Worm (Caenorhabditis elegans) whole organism, L2 larva: Measurements from ENCODE around the gene enri-1.

Experiments
- C34F6.9 ChIP-seq: fragments of 150-350 bp; optimal IDR thresholded peaks from 2 replicates; lab custom pipeline; 2014; ENCODE audit warnings: missing biosample characterization, missing genetic modification characterization
- F13H6.1 ChIP-seq: sonication (generic microtip); optimal IDR thresholded peaks from 2 replicates; lab custom pipeline; 2016; ENCODE audit warnings: missing genetic modification characterization, missing compliant biosample characterization
- R02D3.7 ChIP-seq: fragments of 150-350 bp; optimal IDR thresholded peaks from 2 replicates; lab custom pipeline; 2014; ENCODE audit warnings: missing biosample characterization, missing genetic modification characterization
- Y55F3AM.14 ChIP-seq: fragments of 200-800 bp; sonication (Bioruptor generic); optimal IDR thresholded peaks from 2 replicates; lab custom pipeline; 2018; ENCODE audit warnings: mild to moderate bottlenecking, missing genetic modification characterization, missing compliant biosample characterization
- ZK546.5 ChIP-seq: sonication (generic microtip); optimal IDR thresholded peaks from 2 replicates; lab custom pipeline; 2017; ENCODE audit warnings: missing biosample characterization, missing genetic modification characterization
- alr-1 ChIP-seq: fragments of 150-350 bp; optimal IDR thresholded peaks from 2 replicates; lab custom pipeline; 2014; ENCODE audit warnings: missing biosample characterization, missing genetic modification characterization
- ama-1 ChIP-seq: fragments of 150-350 bp; optimal IDR thresholded peaks from 2 replicates; lab custom pipeline; 2018; ENCODE audit warnings: inconsistent platforms
- ceh-82 ChIP-seq: fragments of 150-350 bp; optimal IDR thresholded peaks from 2 replicates; lab custom pipeline; 2014; ENCODE audit warnings: missing biosample characterization, missing genetic modification characterization
- crh-2 ChIP-seq: sonication (generic microtip); optimal IDR thresholded peaks from 2 replicates; lab custom pipeline; 2017; ENCODE audit warnings: missing biosample characterization, missing genetic modification characterization
- dmd-4 ChIP-seq: sonication (generic microtip); optimal IDR thresholded peaks from 2 replicates; lab custom pipeline; 2017; ENCODE audit warnings: missing biosample characterization, missing genetic modification characterization
- egl-27 ChIP-seq: sonication (generic microtip); optimal IDR thresholded peaks from 3 replicates; lab custom pipeline; 2017; ENCODE audit warnings: missing biosample characterization, missing genetic modification reagents, missing genetic modification characterization
- elt-1 ChIP-seq: fragments of 150-350 bp; optimal IDR thresholded peaks from 2 replicates; lab custom pipeline; 2014; ENCODE audit warnings: missing biosample characterization, missing genetic modification characterization
- elt-3 ChIP-seq: sonication (generic microtip); optimal IDR thresholded peaks from 2 replicates; lab custom pipeline; 2017; ENCODE audit warnings: missing biosample characterization, missing genetic modification characterization
- fos-1 ChIP-seq: fragments of 150-350 bp; optimal IDR thresholded peaks from 2 replicates; lab custom pipeline; 2014; ENCODE audit warnings: missing biosample characterization, missing genetic modification characterization
- gmeb-1 ChIP-seq: fragments of 150-350 bp; optimal IDR thresholded peaks from 2 replicates; lab custom pipeline; 2014; ENCODE audit warnings: missing biosample characterization, missing genetic modification characterization
- lin-13 ChIP-seq: fragments of 150-350 bp; optimal IDR thresholded peaks from 2 replicates; lab custom pipeline; 2014; ENCODE audit warnings: missing biosample characterization, missing genetic modification reagents, missing genetic modification characterization
- lin-39 ChIP-seq: fragments of 150-350 bp; optimal IDR thresholded peaks from 2 replicates; lab custom pipeline; 2014; ENCODE audit warnings: missing biosample characterization, missing genetic modification reagents, missing genetic modification characterization
- mab-5 ChIP-seq: fragments of 150-350 bp; optimal IDR thresholded peaks from 2 replicates; lab custom pipeline; 2014; ENCODE audit warnings: missing biosample characterization, missing genetic modification characterization
- mbf-1 ChIP-seq: sonication (generic microtip); optimal IDR thresholded peaks from 2 replicates; lab custom pipeline; 2017; ENCODE audit warnings: missing biosample characterization, missing genetic modification characterization
- nhr-10 ChIP-seq: sonication (generic microtip); optimal IDR thresholded peaks from 2 replicates; lab custom pipeline; 2017; ENCODE audit warnings: missing biosample characterization, missing genetic modification characterization
- nhr-12 ChIP-seq: fragments of 150-350 bp; optimal IDR thresholded peaks from 2 replicates; lab custom pipeline; 2014; ENCODE audit warnings: missing biosample characterization, missing genetic modification characterization
- nhr-129 ChIP-seq: fragments of 150-350 bp; optimal IDR thresholded peaks from 2 replicates; lab custom pipeline; 2014; ENCODE audit warnings: missing biosample characterization, missing genetic modification characterization
- nhr-21 ChIP-seq: fragments of 150-350 bp; optimal IDR thresholded peaks from 2 replicates; lab custom pipeline; 2014; ENCODE audit warnings: missing biosample characterization, missing genetic modification characterization
- nhr-23 ChIP-seq: fragments of 150-350 bp; optimal IDR thresholded peaks from 2 replicates; lab custom pipeline; 2014; ENCODE audit warnings: missing biosample characterization, missing genetic modification reagents, missing genetic modification characterization
- nhr-237 ChIP-seq: fragments of 150-350 bp; optimal IDR thresholded peaks from 2 replicates; lab custom pipeline; 2014; ENCODE audit warnings: missing biosample characterization, missing genetic modification characterization
- nhr-25 ChIP-seq: fragments of 150-350 bp; sonication (generic microtip); optimal IDR thresholded peaks from 3 replicates; lab custom pipeline; 2014; ENCODE audit warnings: missing biosample characterization, missing genetic modification characterization
- nhr-77 ChIP-seq: fragments of 150-350 bp; optimal IDR thresholded peaks from 2 replicates; lab custom pipeline; 2014; ENCODE audit warnings: missing biosample characterization, missing genetic modification characterization
- peb-1 ChIP-seq: fragments of 150-350 bp; optimal IDR thresholded peaks from 2 replicates; lab custom pipeline; 2014; ENCODE audit warnings: missing biosample characterization, missing genetic modification characterization
- sem-4 ChIP-seq: fragments of 150-350 bp; optimal IDR thresholded peaks from 2 replicates; lab custom pipeline; 2014; ENCODE audit warnings: missing biosample characterization, missing genetic modification reagents, missing genetic modification characterization
- skn-1 ChIP-seq: sonication (generic microtip); optimal IDR thresholded peaks from 2 replicates; lab custom pipeline; 2017; ENCODE audit warnings: missing biosample characterization, missing genetic modification characterization
- sma-3 ChIP-seq: sonication (generic microtip); optimal IDR thresholded peaks from 2 replicates; lab custom pipeline; 2016; ENCODE audit warnings: missing genetic modification reagents, missing genetic modification characterization, missing compliant biosample characterization
- sma-9 ChIP-seq, 2 experiments: fragments of 150-350 bp in 1 of 2; sonication (generic microtip) in 1 of 2; optimal IDR thresholded peaks; 2 replicates each; lab custom pipeline; 2014 to 2016; ENCODE audit warnings: missing genetic modification characterization in 2 of 2, mild to moderate bottlenecking in 1 of 2, missing biosample characterization in 1 of 2, missing compliant biosample characterization in 1 of 2, missing genetic modification reagents in 1 of 2, moderate library complexity in 1 of 2
- snpc-4 ChIP-seq: fragments of 150-350 bp; optimal IDR thresholded peaks from 2 replicates; lab custom pipeline; 2014; ENCODE audit warnings: missing biosample characterization, missing genetic modification characterization
- unc-62 ChIP-seq: fragments of 150-350 bp; optimal IDR thresholded peaks from 2 replicates; lab custom pipeline; 2014; ENCODE audit warnings: missing biosample characterization, missing genetic modification reagents, missing genetic modification characterization
- ztf-1 ChIP-seq: fragments of 200-800 bp; sonication (Bioruptor generic); conservative IDR thresholded peaks from 2 replicates; pipeline ENCODE4 v1.3.6; 2022; ENCODE audit warnings: missing genetic modification characterization, missing compliant biosample characterization
- ztf-4 ChIP-seq: fragments of 150-350 bp; optimal IDR thresholded peaks from 2 replicates; lab custom pipeline; 2014; ENCODE audit warnings: missing biosample characterization, missing genetic modification characterization

The enri-1 gene

ce11 chrII:2354476-2354875 lies 13.1 kb upstream of the enri-1 start, which contains the start of gene F43C11.2:
Gene F43C11.2, plus strand, starts transcription at chrII:2354776.
- TF ChIP-seq F13H6.1, result no peak
- no peak for TF ChIP-seq unc-62
- TF ChIP-seq fos-1 (tag; lab: Kevin White, UChicago), result no peak
- TF ChIP-seq egl-27 (tag; lab: Kevin White, UChicago), result no peak
- no peak for TF ChIP-seq alr-1 (tag; lab: Kevin White, UChicago)
- no peak for TF ChIP-seq crh-2 (tag; lab: Kevin White, UChicago)
- TF ChIP-seq elt-3 (tag; lab: Kevin White, UChicago), result no peak
- TF ChIP-seq nhr-10, result no peak
- no peak for TF ChIP-seq elt-1
- no peak for TF ChIP-seq ama-1 (lab: Kevin White, UChicago)
- TF ChIP-seq nhr-25 (tag; lab: Kevin White, UChicago), result no peak
- no peak for TF ChIP-seq lin-13 (GFP tag; lab: Kevin White, UChicago)
- TF ChIP-seq peb-1, result no peak

- TF ChIP-seq ceh-82 (tag; lab: Kevin White, UChicago) (no peak), Y55F3AM.14 (GFP tag; lab: Kevin White, UChicago) (no peak), sma-9 (GFP tag; optimal IDR thresholded peaks at IDR 0.05; lab: Kevin White, UChicago) (no peak), sma-9 (tag; optimal IDR thresholded peaks at IDR 0.05; lab: Kevin White, UChicago) (no peak), crh-2 (tag; lab: Kevin White, UChicago) (no peak), sem-4 (tag; lab: Kevin White, UChicago) (no peak), peb-1 (no peak), nhr-12 (tag; lab: Kevin White, UChicago) (no peak), nhr-129 (tag; lab: Kevin White, UChicago) (no peak), ztf-1 (no peak), sma-3 (GFP tag; lab: Kevin White, UChicago) (no peak), gmeb-1 (tag; lab: Kevin White, UChicago) (no peak), lin-13 (GFP tag; lab: Kevin White, UChicago) (no peak)
Observed at ce11 chrII:2353012-2353411, 11.6 kb upstream of the enri-1 start, which contains the start of gene F43C11.3. Gene F43C11.3, plus strand, starts transcription at chrII:2353312.

- no peak for TF ChIP-seq elt-1
- TF ChIP-seq dmd-4 (tag; lab: Kevin White, UChicago), result no peak
- no peak for TF ChIP-seq nhr-77 (tag; lab: Kevin White, UChicago)
- no peak for TF ChIP-seq nhr-10
- TF ChIP-seq nhr-237 (tag; lab: Kevin White, UChicago), result no peak
- TF ChIP-seq R02D3.7 (tag; lab: Kevin White, UChicago), result no peak
- no peak for TF ChIP-seq alr-1 (tag; lab: Kevin White, UChicago)
- no peak for TF ChIP-seq snpc-4 (tag; lab: Kevin White, UChicago)
- TF ChIP-seq Y55F3AM.14 (GFP tag; lab: Kevin White, UChicago), result no peak
- no peak for TF ChIP-seq F13H6.1
- no peak for TF ChIP-seq nhr-21 (tag; lab: Kevin White, UChicago)
- TF ChIP-seq mbf-1 (tag; lab: Kevin White, UChicago), result no peak
- TF ChIP-seq nhr-23, result no peak
- TF ChIP-seq ztf-4 (tag; lab: Kevin White, UChicago), result no peak
- TF ChIP-seq egl-27 (tag; lab: Kevin White, UChicago), result no peak
- no peak for TF ChIP-seq ZK546.5 (tag; lab: Kevin White, UChicago)
- TF ChIP-seq ama-1 (lab: Kevin White, UChicago), result no peak
Observed at ce11 chrII:2352546-2352945, 11.1 kb upstream of the enri-1 start, which contains the start of gene F43C11.10. Gene F43C11.10, minus strand, starts transcription at chrII:2352646.

- TF ChIP-seq skn-1 (tag; lab: Kevin White, UChicago) (no peak), elt-1 (no peak), mab-5 (tag; lab: Kevin White, UChicago) (no peak), lin-39 (tag; lab: Kevin White, UChicago) (no peak), sem-4 (tag; lab: Kevin White, UChicago) (no peak), nhr-12 (tag; lab: Kevin White, UChicago) (no peak), ztf-1 (no peak), nhr-10 (no peak), dmd-4 (tag; lab: Kevin White, UChicago) (no peak), nhr-77 (tag; lab: Kevin White, UChicago) (no peak), R02D3.7 (tag; lab: Kevin White, UChicago) (no peak), C34F6.9 (tag; lab: Kevin White, UChicago) (no peak), lin-13 (GFP tag; lab: Kevin White, UChicago) (no peak), Y55F3AM.14 (GFP tag; lab: Kevin White, UChicago) (no peak), ceh-82 (tag; lab: Kevin White, UChicago) (no peak), ztf-4 (tag; lab: Kevin White, UChicago) (no peak)
Observed at ce11 chrII:2346672-2347071, 5.3 kb upstream of the enri-1 start, which contains the start of gene F43C11.4. Gene F43C11.4, plus strand, starts transcription at chrII:2346972.
